Fruit fly (Drosophila melanogaster) S2 (cell line): ENCODE results near the gene Syx1A.

Experiments
- CG8478 ChIP-seq: fragments of >200 bp; optimal IDR thresholded peaks from 2 replicates; lab custom pipeline; 2018
- CTCF ChIP-seq, 2 experiments: fragments of >200 bp; optimal IDR thresholded peaks; 2 replicates each; lab custom pipeline; 2018

DNA sequence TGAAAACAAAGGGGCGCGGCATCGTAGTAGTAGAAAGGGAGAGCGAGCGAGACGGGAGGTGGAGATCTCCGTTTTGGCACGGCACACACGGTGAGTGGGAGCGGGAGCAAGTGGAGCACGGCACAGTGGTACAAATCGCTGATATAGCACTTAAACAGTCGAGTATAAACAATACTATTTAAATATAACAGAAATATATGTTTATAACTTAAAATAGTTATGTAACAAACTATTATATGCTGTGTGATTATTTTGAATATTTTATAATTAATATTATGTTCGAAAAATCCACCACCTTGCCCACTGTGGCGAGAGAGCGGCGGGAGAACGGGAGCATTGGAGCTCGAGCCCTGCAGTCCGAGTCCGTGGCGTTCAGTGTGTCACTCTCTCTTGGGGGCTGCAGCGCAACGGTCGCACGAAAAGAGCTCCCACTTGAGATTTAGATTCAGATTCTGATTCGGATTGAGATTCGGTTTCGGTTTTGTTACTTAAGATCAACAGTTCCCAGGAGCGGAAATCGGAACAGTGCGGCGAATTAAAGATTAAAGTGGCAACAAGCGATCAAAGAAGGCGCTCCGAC is 35.5 kb upstream of the Syx1A start, which contains the start of gene Kal1:
- TF ChIP-seq CTCF (optimal IDR thresholded peaks at IDR 0.05; lab: Kevin White, UChicago) (no peak), CG8478 (lab: Kevin White, UChicago) (no peak)
